Worm (Caenorhabditis elegans) whole organism, mixed stage, embryonic: ENCODE results near the gene W08E12.9.
A peak's percentile ranks its signal among the peaks of the same experiment; 100 is the strongest.

Source experiments
- M03D4.4 ChIP-seq: sonication (generic microtip); optimal IDR thresholded peaks from 2 replicates; lab custom pipeline; 2017; ENCODE audit warnings: mild to moderate bottlenecking, missing genetic modification characterization, missing compliant biosample characterization
- bed-3 ChIP-seq: fragments of 200-800 bp; sonication (Bioruptor generic); optimal IDR thresholded peaks from 3 replicates; lab custom pipeline; 2018; ENCODE audit warnings: mild to moderate bottlenecking, missing genetic modification characterization, moderate library complexity, missing compliant biosample characterization
- blmp-1 ChIP-seq: fragments of 150-350 bp; optimal IDR thresholded peaks from 2 replicates; lab custom pipeline; 2014; ENCODE audit warnings: missing biosample characterization, missing genetic modification characterization
- ceh-39 ChIP-seq: fragments of 150-350 bp; optimal IDR thresholded peaks from 2 replicates; lab custom pipeline; 2014; ENCODE audit warnings: missing biosample characterization, missing genetic modification characterization
- ceh-43 ChIP-seq: fragments of 200-800 bp; sonication (Bioruptor generic); optimal IDR thresholded peaks from 2 replicates; lab custom pipeline; 2018; ENCODE audit warnings: mild to moderate bottlenecking, missing genetic modification characterization, moderate library complexity, missing compliant biosample characterization
- ceh-83 ChIP-seq: fragments of 200-800 bp; sonication (Bioruptor generic); optimal IDR thresholded peaks from 2 replicates; lab custom pipeline; 2018; ENCODE audit warnings: mild to moderate bottlenecking, missing genetic modification characterization, missing compliant biosample characterization
- ces-1 ChIP-seq: fragments of 150-350 bp; optimal IDR thresholded peaks from 2 replicates; lab custom pipeline; 2014; ENCODE audit warnings: missing biosample characterization, missing genetic modification reagents, missing genetic modification characterization
- cnd-1 ChIP-seq: fragments of 200-800 bp; sonication (Bioruptor generic); optimal IDR thresholded peaks from 2 replicates; lab custom pipeline; 2018; ENCODE audit warnings: mild to moderate bottlenecking, missing genetic modification characterization, missing compliant biosample characterization
- drap-1 ChIP-seq: fragments of 200-800 bp; sonication (Bioruptor generic); optimal IDR thresholded peaks from 3 replicates; lab custom pipeline; 2018; ENCODE audit warnings: mild to moderate bottlenecking, missing genetic modification characterization, missing compliant biosample characterization
- elt-1 ChIP-seq: sonication (generic microtip); optimal IDR thresholded peaks from 2 replicates; lab custom pipeline; 2017; ENCODE audit warnings: missing genetic modification characterization, mild to moderate bottlenecking, missing compliant biosample characterization, antibody characterized with exemption, moderate library complexity, borderline replicate concordance; ENCODE audit not compliant: insufficient read depth
- elt-3 ChIP-seq: fragments of 150-350 bp; optimal IDR thresholded peaks from 2 replicates; lab custom pipeline; 2014; ENCODE audit warnings: missing biosample characterization, missing genetic modification characterization
- flh-1 ChIP-seq: fragments of 200-800 bp; sonication (Bioruptor generic); optimal IDR thresholded peaks from 2 replicates; lab custom pipeline; 2018; ENCODE audit warnings: mild to moderate bottlenecking, missing genetic modification characterization, moderate library complexity, missing compliant biosample characterization
- ham-2 ChIP-seq: fragments of 200-800 bp; sonication (Bioruptor generic); optimal IDR thresholded peaks from 2 replicates; lab custom pipeline; 2018; ENCODE audit warnings: mild to moderate bottlenecking, missing genetic modification characterization, missing compliant biosample characterization
- hlh-1 ChIP-seq: fragments of 150-350 bp; optimal IDR thresholded peaks from 2 replicates; lab custom pipeline; 2014; ENCODE audit warnings: missing biosample characterization, missing genetic modification reagents, missing genetic modification characterization
- lin-13 ChIP-seq: fragments of 150-350 bp; optimal IDR thresholded peaks from 2 replicates; lab custom pipeline; 2014; ENCODE audit warnings: missing biosample characterization, missing genetic modification characterization
- lin-32 ChIP-seq: fragments of 200-800 bp; sonication (Bioruptor generic); optimal IDR thresholded peaks from 2 replicates; lab custom pipeline; 2018; ENCODE audit warnings: mild to moderate bottlenecking, missing genetic modification characterization, missing compliant biosample characterization
- lsy-2 ChIP-seq: fragments of 150-350 bp; optimal IDR thresholded peaks from 2 replicates; lab custom pipeline; 2014; ENCODE audit warnings: missing biosample characterization, missing genetic modification characterization
- mab-5 ChIP-seq: fragments of 150-350 bp; optimal IDR thresholded peaks from 2 replicates; lab custom pipeline; 2014; ENCODE audit warnings: missing biosample characterization, missing genetic modification characterization
- mep-1 ChIP-seq: fragments of 150-350 bp; optimal IDR thresholded peaks from 2 replicates; lab custom pipeline; 2017; ENCODE audit warnings: missing biosample characterization, missing genetic modification reagents, missing genetic modification characterization, inconsistent platforms
- mls-2 ChIP-seq: sonication (generic microtip); optimal IDR thresholded peaks from 2 replicates; lab custom pipeline; 2016; ENCODE audit warnings: mild to moderate bottlenecking, missing genetic modification characterization, moderate library complexity, missing compliant biosample characterization
- nhr-12 ChIP-seq: fragments of 150-350 bp; optimal IDR thresholded peaks from 2 replicates; lab custom pipeline; 2014; ENCODE audit warnings: missing biosample characterization, missing genetic modification characterization
- nhr-2 ChIP-seq: fragments of 150-350 bp; optimal IDR thresholded peaks from 2 replicates; lab custom pipeline; 2014; ENCODE audit warnings: missing biosample characterization, missing genetic modification characterization
- nhr-237 ChIP-seq: fragments of 150-350 bp; optimal IDR thresholded peaks from 2 replicates; lab custom pipeline; 2014; ENCODE audit warnings: missing biosample characterization, missing genetic modification characterization
- nhr-28 ChIP-seq: fragments of 150-350 bp; optimal IDR thresholded peaks from 2 replicates; lab custom pipeline; 2014; ENCODE audit warnings: missing biosample characterization, missing genetic modification characterization
- nhr-76 ChIP-seq: sonication (generic microtip); optimal IDR thresholded peaks from 2 replicates; lab custom pipeline; 2017; ENCODE audit warnings: missing biosample characterization, missing genetic modification characterization
- pha-4 ChIP-seq: fragments of 150-350 bp; optimal IDR thresholded peaks from 2 replicates; lab custom pipeline; 2018; ENCODE audit warnings: missing biosample characterization, missing genetic modification reagents, missing genetic modification characterization
- sem-2 ChIP-seq: fragments of 200-800 bp; sonication (Bioruptor generic); optimal IDR thresholded peaks from 2 replicates; lab custom pipeline; 2018; ENCODE audit warnings: mild to moderate bottlenecking, missing genetic modification characterization, missing compliant biosample characterization
- snpc-4 ChIP-seq: fragments of 150-350 bp; optimal IDR thresholded peaks from 2 replicates; lab custom pipeline; 2014; ENCODE audit warnings: missing biosample characterization, missing genetic modification characterization
- sptf-1 ChIP-seq: sonication (generic microtip); optimal IDR thresholded peaks from 2 replicates; lab custom pipeline; 2017; ENCODE audit warnings: mild to moderate bottlenecking, missing genetic modification characterization, moderate library complexity, missing compliant biosample characterization
- tbx-8 ChIP-seq: fragments of 200-800 bp; sonication (Bioruptor generic); optimal IDR thresholded peaks from 2 replicates; lab custom pipeline; 2018; ENCODE audit warnings: mild to moderate bottlenecking, missing genetic modification characterization, moderate library complexity, missing compliant biosample characterization
- unc-120 ChIP-seq: sonication (generic microtip); optimal IDR thresholded peaks from 2 replicates; lab custom pipeline; 2017; ENCODE audit warnings: missing genetic modification characterization, missing compliant biosample characterization; ENCODE audit not compliant: poor library complexity, severe bottlenecking
- unc-39 ChIP-seq: fragments of 150-350 bp; optimal IDR thresholded peaks from 2 replicates; lab custom pipeline; 2014; ENCODE audit warnings: missing biosample characterization, missing genetic modification characterization
- unc-62 ChIP-seq: fragments of 150-350 bp; optimal IDR thresholded peaks from 2 replicates; lab custom pipeline; 2014; ENCODE audit warnings: missing biosample characterization, missing genetic modification reagents, missing genetic modification characterization
- zip-8 ChIP-seq: fragments of 150-350 bp; optimal IDR thresholded peaks from 2 replicates; lab custom pipeline; 2014; ENCODE audit warnings: missing biosample characterization, missing genetic modification characterization
- ztf-11 ChIP-seq: fragments of 150-350 bp; optimal IDR thresholded peaks from 2 replicates; lab custom pipeline; 2014; ENCODE audit warnings: missing biosample characterization, missing genetic modification characterization

The W08E12.9 gene

DNA sequence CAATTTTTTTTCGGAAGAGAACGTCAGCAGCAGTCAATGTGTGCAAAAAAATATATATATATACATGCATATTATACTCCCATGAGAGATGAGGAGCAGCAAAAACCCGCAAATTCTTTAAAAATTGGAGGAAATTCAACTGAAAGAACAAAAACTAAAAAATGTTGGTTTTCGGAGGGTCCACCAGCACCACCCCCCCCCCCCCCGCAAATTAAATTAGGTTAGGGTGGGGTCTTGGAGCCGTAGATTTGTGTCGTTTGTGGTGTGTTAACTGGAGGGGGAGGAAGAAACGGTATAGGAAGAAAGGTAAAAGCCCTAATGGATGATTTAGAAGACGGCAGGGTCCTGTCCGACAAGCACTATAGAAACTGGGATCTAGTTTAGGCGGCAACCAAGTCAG, 41.0 kb upstream of the W08E12.9 start:
- TF ChIP-seq blmp-1 (no peak), cnd-1 (tag; lab: Kevin White, UChicago) (no peak), unc-39 (tag; lab: Kevin White, UChicago) (no peak), drap-1 (GFP tag; lab: Kevin White, UChicago) (no peak), unc-62 (no peak), nhr-28 (tag; lab: Kevin White, UChicago) (no peak), ceh-83 (GFP tag; lab: Kevin White, UChicago) (no peak), M03D4.4 (tag; lab: Kevin White, UChicago) (no peak)

DNA sequence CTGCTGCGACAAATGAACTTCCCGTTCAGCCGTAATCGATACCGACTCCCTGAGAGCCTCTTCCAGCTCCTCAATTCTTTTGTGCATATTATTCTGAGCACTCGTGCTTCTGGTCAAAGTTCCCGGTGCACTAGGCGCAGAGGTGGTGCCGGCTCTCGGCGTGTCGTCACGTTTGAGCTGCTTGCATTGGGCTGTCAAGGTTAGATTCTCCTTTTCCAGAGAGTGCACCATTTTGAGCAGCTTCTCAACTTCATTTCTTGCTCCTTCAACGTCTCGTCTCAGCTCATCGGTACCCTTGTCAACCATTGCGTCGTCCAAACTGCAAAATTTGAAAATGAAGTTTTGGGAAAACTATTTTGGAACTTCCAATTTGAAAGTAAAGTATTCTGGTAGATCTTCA, 38.1 kb upstream of the W08E12.9 start:
- no peak for TF ChIP-seq mep-1 (tag; lab: Kevin White, UChicago)
- TF ChIP-seq lin-32 (GFP tag; lab: Kevin White, UChicago), result no peak
- no peak for TF ChIP-seq unc-62
- no peak for TF ChIP-seq flh-1 (GFP tag; lab: Kevin White, UChicago)
- TF ChIP-seq drap-1 (GFP tag; lab: Kevin White, UChicago), result no peak
- TF ChIP-seq lin-13, result no peak
- TF ChIP-seq pha-4 (tag; lab: Kevin White, UChicago), result no peak
- TF ChIP-seq ceh-39, result no peak
- TF ChIP-seq nhr-12 (tag; lab: Kevin White, UChicago), result no peak
- TF ChIP-seq bed-3 (GFP tag; lab: Kevin White, UChicago), result no peak

DNA sequence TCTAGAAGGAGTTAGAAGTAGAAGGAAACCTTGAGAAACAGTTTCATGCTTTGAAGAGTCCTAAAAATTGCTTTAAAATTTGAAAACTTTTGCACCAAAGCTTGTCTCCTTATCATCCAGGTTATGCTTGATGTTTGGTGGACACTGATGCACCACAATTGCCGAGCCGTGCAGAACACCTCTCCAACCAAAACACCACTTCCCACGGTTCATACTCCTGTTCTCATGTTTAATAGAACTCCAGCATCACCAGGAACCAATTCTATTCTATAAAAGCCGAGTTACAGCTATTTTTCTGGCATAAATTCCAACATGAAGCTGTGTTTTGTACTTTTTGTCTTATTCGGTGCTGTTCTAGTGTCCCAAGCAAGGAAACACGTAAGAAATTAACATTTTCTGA, 33.8 kb upstream of the W08E12.9 start, which contains the start of gene F42A6.2:
F42A6.2 (plus strand) TSS at position 301 of the 400 bp plus-strand sequence.
- no peak for TF ChIP-seq elt-1
- TF ChIP-seq lin-13, result no peak
- no peak for TF ChIP-seq nhr-2 (tag; lab: Kevin White, UChicago)
- TF ChIP-seq bed-3 (GFP tag; lab: Kevin White, UChicago), result no peak
- TF ChIP-seq nhr-237 (tag; lab: Kevin White, UChicago), result no peak
- no peak for TF ChIP-seq lin-32 (GFP tag; lab: Kevin White, UChicago)
- TF ChIP-seq hlh-1 (tag; lab: Kevin White, UChicago), result no peak
- TF ChIP-seq flh-1 (GFP tag; lab: Kevin White, UChicago), result no peak
- no peak for TF ChIP-seq unc-120 (tag; lab: Kevin White, UChicago)
- no peak for TF ChIP-seq zip-8 (tag; lab: Kevin White, UChicago)
- no peak for TF ChIP-seq lsy-2 (tag; lab: Kevin White, UChicago)
- no peak for TF ChIP-seq drap-1 (GFP tag; lab: Kevin White, UChicago)
- no peak for TF ChIP-seq mls-2 (tag; lab: Kevin White, UChicago)
- no peak for TF ChIP-seq ceh-83 (GFP tag; lab: Kevin White, UChicago)
- no peak for TF ChIP-seq sptf-1 (tag; lab: Kevin White, UChicago)

DNA sequence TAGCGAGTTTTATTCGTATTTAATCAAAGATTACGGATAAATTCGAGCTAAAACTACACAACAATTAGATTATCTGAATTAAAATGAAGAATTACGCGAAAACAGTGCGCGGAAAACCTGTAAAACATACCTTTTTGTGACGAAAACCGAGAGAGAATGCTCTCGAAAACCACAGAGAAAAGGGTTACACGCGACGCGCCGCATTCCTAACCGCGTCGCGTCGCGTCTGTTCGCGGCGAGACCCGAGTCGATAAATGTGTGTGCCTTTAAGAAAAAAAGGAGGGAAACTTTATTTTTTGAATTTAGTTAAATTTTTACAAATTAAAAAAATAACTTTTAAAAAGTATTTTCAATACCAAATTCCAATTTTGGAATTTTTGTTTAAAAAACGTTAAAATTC, 31.3 kb upstream of the W08E12.9 start, which contains the start of gene hrpa-1:
hrpa-1 (minus strand) TSS at position 192 of the 400 bp plus-strand sequence.
- TF ChIP-seq ham-2 (GFP tag; lab: Kevin White, UChicago), result no peak
- TF ChIP-seq M03D4.4 (tag; lab: Kevin White, UChicago), result no peak
- TF ChIP-seq hlh-1 (tag; lab: Kevin White, UChicago), result peak; percentile 63
- TF ChIP-seq blmp-1, result no peak
- no peak for TF ChIP-seq bed-3 (GFP tag; lab: Kevin White, UChicago)
- no peak for TF ChIP-seq flh-1 (GFP tag; lab: Kevin White, UChicago)
- TF ChIP-seq unc-62, result no peak
- TF ChIP-seq mls-2 (tag; lab: Kevin White, UChicago), result no peak
- peak; percentile 27 for TF ChIP-seq elt-3 (tag; lab: Kevin White, UChicago)
- no peak for TF ChIP-seq tbx-8 (GFP tag; lab: Kevin White, UChicago)
- peak; percentile 86 for TF ChIP-seq lin-13
- no peak for TF ChIP-seq nhr-2 (tag; lab: Kevin White, UChicago)
- peak; percentile 70 for TF ChIP-seq pha-4 (tag; lab: Kevin White, UChicago)
- peak; percentile 97 for TF ChIP-seq mep-1 (tag; lab: Kevin White, UChicago)
- TF ChIP-seq zip-8 (tag; lab: Kevin White, UChicago), result no peak
- TF ChIP-seq snpc-4, result no peak
- no peak for TF ChIP-seq unc-39 (tag; lab: Kevin White, UChicago)
- no peak for TF ChIP-seq unc-120 (tag; lab: Kevin White, UChicago)
- TF ChIP-seq cnd-1 (tag; lab: Kevin White, UChicago), result no peak
- TF ChIP-seq nhr-28 (tag; lab: Kevin White, UChicago), result no peak
- peak; percentile 88 for TF ChIP-seq lsy-2 (tag; lab: Kevin White, UChicago)
- TF ChIP-seq lin-32 (GFP tag; lab: Kevin White, UChicago), result no peak
- peak; percentile 4 for TF ChIP-seq mab-5 (tag; lab: Kevin White, UChicago)
- no peak for TF ChIP-seq nhr-76
- no peak for TF ChIP-seq nhr-12 (tag; lab: Kevin White, UChicago)
- no peak for TF ChIP-seq drap-1 (GFP tag; lab: Kevin White, UChicago)
- peak; percentile 89 for TF ChIP-seq ceh-39
- no peak for TF ChIP-seq sem-2
- TF ChIP-seq sptf-1 (tag; lab: Kevin White, UChicago), result peak; percentile 50
- peak; percentile 5 for TF ChIP-seq ztf-11 (tag; lab: Kevin White, UChicago)
- peak; percentile 86 for TF ChIP-seq ces-1 (GFP tag; lab: Kevin White, UChicago)
- TF ChIP-seq ceh-83 (GFP tag; lab: Kevin White, UChicago), result no peak
- peak; percentile 83 for TF ChIP-seq nhr-237 (tag; lab: Kevin White, UChicago)
- no peak for TF ChIP-seq ceh-43
- no peak for TF ChIP-seq elt-1
- TF ChIP-seq, all 35 proteins: peak for 12
